Fruit fly (Drosophila melanogaster): ENCODE measurements around the gene Ccp84Af.

Gene Ccp84Af

dm6 chr3R:6664371-6665116 lies 25.5 kb downstream of the Ccp84Af start (continued):
- no peak for TF ChIP-seq Fer2 (tag; optimal IDR thresholded peaks at IDR 0.05)
- TF ChIP-seq CG7271 (tag; optimal IDR thresholded peaks at IDR 0.05) = no peak
- TF ChIP-seq Bgb (GFP tag; IDR thresholded peaks at IDR 0.05; ENCODE audit: partially characterized antibody) = no peak
- no peak for TF ChIP-seq MBD-R2 (GFP tag; IDR thresholded peaks at IDR 0.05)
- TF ChIP-seq Xrp1 (GFP tag; IDR thresholded peaks at IDR 0.05) = peak; percentile 53
- no peak for TF ChIP-seq CG7928 (GFP tag; optimal IDR thresholded peaks at IDR 0.05)
- TF ChIP-seq CG6254 (GFP tag; optimal IDR thresholded peaks at IDR 0.05) = no peak
- no peak for TF ChIP-seq CG7987 (GFP tag; optimal IDR thresholded peaks at IDR 0.05)
- TF ChIP-seq yki (optimal IDR thresholded peaks at IDR 0.05) = no peak
- no peak for TF ChIP-seq PHDP (tag; optimal IDR thresholded peaks at IDR 0.05)
- TF ChIP-seq CG14050 (GFP tag; IDR thresholded peaks at IDR 0.05) = no peak
- 0 out of 3 replicates have a peak, but pooled peaks have one; percentile 24 for TF ChIP-seq z (GFP tag; IDR thresholded peaks at IDR 0.05)
- TF ChIP-seq chif (GFP tag; optimal IDR thresholded peaks at IDR 0.05) = peak in 1 of 2 experiments; percentile 17
- no peak for TF ChIP-seq grau (tag; optimal IDR thresholded peaks at IDR 0.05)
- no peak for TF ChIP-seq sc (optimal IDR thresholded peaks at IDR 0.05)
- TF ChIP-seq sc (GFP tag; optimal IDR thresholded peaks at IDR 0.05) = peak; percentile 4
- no peak for TF ChIP-seq CG6175 (GFP tag; IDR thresholded peaks at IDR 0.05)
- peak; percentile 17 for TF ChIP-seq az2 (GFP tag; optimal IDR thresholded peaks at IDR 0.05)
- TF ChIP-seq pho (GFP tag; optimal IDR thresholded peaks at IDR 0.05) = no peak
- TF ChIP-seq CG17829 (tag; optimal IDR thresholded peaks at IDR 0.05) = no peak
- TF ChIP-seq Nf-YC (tag; optimal IDR thresholded peaks at IDR 0.05) = no peak
- no peak for TF ChIP-seq CG34376 (GFP tag; optimal IDR thresholded peaks at IDR 0.05)
- no peak for TF ChIP-seq CG30403 (GFP tag; optimal IDR thresholded peaks at IDR 0.05)
- no peak for TF ChIP-seq CG4328 (GFP tag; optimal IDR thresholded peaks at IDR 0.05)
- no peak for TF ChIP-seq CG16815 (GFP tag; optimal IDR thresholded peaks at IDR 0.05)
- TF ChIP-seq chinmo (GFP tag; IDR thresholded peaks at IDR 0.05; ENCODE audit: partially characterized antibody) = 0 out of 4 replicates have a peak, but pooled peaks have one; percentile 32
- TF ChIP-seq Antp (GFP tag; optimal IDR thresholded peaks at IDR 0.05) = no peak
- TF ChIP-seq disco-r (GFP tag; optimal IDR thresholded peaks at IDR 0.05) = no peak
- peak; percentile 22 for TF ChIP-seq zen (tag; optimal IDR thresholded peaks at IDR 0.05)
- TF ChIP-seq D19A (tag; optimal IDR thresholded peaks at IDR 0.05) = peak; percentile 16
- no peak for TF ChIP-seq HHEX (GFP tag; optimal IDR thresholded peaks at IDR 0.05)
- TF ChIP-seq cad (GFP tag; optimal IDR thresholded peaks at IDR 0.05) = no peak
- TF ChIP-seq shn (GFP tag; optimal IDR thresholded peaks at IDR 0.05) = no peak
- TF ChIP-seq CG3407 (GFP tag; optimal IDR thresholded peaks at IDR 0.05) = no peak
- no peak; the same call in 2 of the 3 replicates for TF ChIP-seq hb (GFP tag; IDR thresholded peaks at IDR 0.05; ENCODE audit: partially characterized antibody)
- no peak for TF ChIP-seq CG13123 (GFP tag; optimal IDR thresholded peaks at IDR 0.05)
- TF ChIP-seq dan (GFP tag; IDR thresholded peaks at IDR 0.05) = no peak
- TF ChIP-seq CG14441 (GFP tag; IDR thresholded peaks at IDR 0.05) = no peak
- TF ChIP-seq CG17328 (GFP tag; IDR thresholded peaks at IDR 0.05) = 0 out of 2 replicates have a peak, but pooled peaks have one; percentile 7
- TF ChIP-seq CG15514 (GFP tag; optimal IDR thresholded peaks at IDR 0.05) = no peak
- no peak for TF ChIP-seq CG7745 (tag; optimal IDR thresholded peaks at IDR 0.05)
- TF ChIP-seq CG14014 (GFP tag; IDR thresholded peaks at IDR 0.05) = no peak
- peak; percentile 12 for TF ChIP-seq CG14710 (tag; optimal IDR thresholded peaks at IDR 0.05)
- no peak for TF ChIP-seq cato (GFP tag; optimal IDR thresholded peaks at IDR 0.05; ENCODE audit: borderline replicate concordance)
- peak; percentile 10 for TF ChIP-seq CG4424 (GFP tag; optimal IDR thresholded peaks at IDR 0.05)
- no peak for TF ChIP-seq zen2 (GFP tag; IDR thresholded peaks at IDR 0.05; ENCODE audit: partially characterized antibody)
- TF ChIP-seq CG17361 (GFP tag; IDR thresholded peaks at IDR 0.05) = peak; percentile 75
- no peak for TF ChIP-seq tap (tag; optimal IDR thresholded peaks at IDR 0.05)
- no peak for TF ChIP-seq CG12769 (tag; optimal IDR thresholded peaks at IDR 0.05)
- TF ChIP-seq CG8281 (tag; optimal IDR thresholded peaks at IDR 0.05) = no peak
